Fruit fly (Drosophila melanogaster) whole organism, pupa: ENCODE measurements around the gene CG44325.

ENCODE experiments used
- CG12605 ChIP-seq: fragments of 200-800 bp; sonication (Bioruptor generic); IDR thresholded peaks from 2 replicates; pipeline ENCODE4 v1.3.6; 2022; ENCODE audit warnings: missing biosample characterization, missing genetic modification characterization
- CG13204 ChIP-seq: fragments of 200-800 bp; sonication (Bioruptor generic); optimal IDR thresholded peaks from 2 replicates; lab custom pipeline; 2018; ENCODE audit warnings: missing biosample characterization, mild to moderate bottlenecking, missing genetic modification characterization, moderate library complexity
- CG14655 ChIP-seq: fragments of 200-800 bp; sonication (Bioruptor generic); optimal IDR thresholded peaks from 3 replicates; lab custom pipeline; 2017; ENCODE audit warnings: mild to moderate bottlenecking, missing biosample characterization, missing genetic modification reagents, missing genetic modification characterization
- CG15710 ChIP-seq: fragments of 200-800 bp; sonication (Bioruptor generic); optimal IDR thresholded peaks from 2 replicates; lab custom pipeline; 2018; ENCODE audit warnings: missing biosample characterization, mild to moderate bottlenecking, missing genetic modification characterization, moderate library complexity
- CG32121 ChIP-seq: fragments of 200-800 bp; sonication (Bioruptor generic); IDR thresholded peaks from 2 replicates; pipeline ENCODE4 v1.3.6; 2022; ENCODE audit warnings: missing biosample characterization, missing genetic modification characterization
- CG34367 ChIP-seq: fragments of 200-800 bp; sonication (Bioruptor generic); optimal IDR thresholded peaks from 2 replicates; lab custom pipeline; 2018; ENCODE audit warnings: missing biosample characterization, mild to moderate bottlenecking, missing genetic modification characterization
- CG4496 ChIP-seq: fragments of 200-800 bp; sonication (Bioruptor generic); IDR thresholded peaks from 3 replicates; pipeline ENCODE4 v1.3.6; 2022; ENCODE audit warnings: missing biosample characterization, missing genetic modification characterization
- CG8159 ChIP-seq: fragments of 200-800 bp; sonication (Bioruptor generic); optimal IDR thresholded peaks from 3 replicates; lab custom pipeline; 2018; ENCODE audit warnings: missing biosample characterization, mild to moderate bottlenecking, missing genetic modification characterization, moderate library complexity
- CG8301 ChIP-seq: fragments of 200-800 bp; sonication (Bioruptor generic); optimal IDR thresholded peaks from 2 replicates; lab custom pipeline; 2018; ENCODE audit warnings: missing biosample characterization, mild to moderate bottlenecking, missing genetic modification characterization
- CG9948 ChIP-seq: fragments of 200-800 bp; sonication (Bioruptor generic); optimal IDR thresholded peaks from 2 replicates; lab custom pipeline; 2018; ENCODE audit warnings: missing biosample characterization, mild to moderate bottlenecking, missing genetic modification characterization, moderate library complexity
- D1 ChIP-seq: fragments of 200-800 bp; sonication (Bioruptor generic); optimal IDR thresholded peaks from 2 replicates; lab custom pipeline; 2018; ENCODE audit warnings: missing biosample characterization, mild to moderate bottlenecking, missing genetic modification characterization, moderate library complexity
- EcR ChIP-seq: fragments of 200-800 bp; sonication (Bioruptor generic); optimal IDR thresholded peaks from 3 replicates; lab custom pipeline; 2019; ENCODE audit warnings: missing biosample characterization, missing genetic modification characterization, mild to moderate bottlenecking, moderate library complexity, missing genetic modification reagents
- Ets98B ChIP-seq: fragments of 200-800 bp; sonication (Bioruptor generic); IDR thresholded peaks from 2 replicates; pipeline ENCODE4 v1.3.6; 2022; ENCODE audit warnings: missing biosample characterization, missing genetic modification characterization
- Pif1A ChIP-seq: fragments of 200-800 bp; sonication (Bioruptor generic); optimal IDR thresholded peaks from 3 replicates; lab custom pipeline; 2016; ENCODE audit warnings: missing biosample characterization, missing genetic modification characterization
- Pif1B ChIP-seq: fragments of 200-800 bp; sonication (Bioruptor generic); optimal IDR thresholded peaks from 3 replicates; lab custom pipeline; 2016; ENCODE audit warnings: missing biosample characterization, missing genetic modification characterization
- Snoo ChIP-seq: fragments of 200-800 bp; sonication (Bioruptor generic); optimal IDR thresholded peaks from 3 replicates; lab custom pipeline; 2017; ENCODE audit warnings: missing biosample characterization, mild to moderate bottlenecking, missing genetic modification characterization, inconsistent platforms
- fd96Ca ChIP-seq: fragments of 200-800 bp; sonication (Bioruptor generic); IDR thresholded peaks from 3 replicates; pipeline ENCODE4 v1.3.6; 2022; ENCODE audit warnings: missing biosample characterization, missing genetic modification characterization
- gl ChIP-seq: fragments of 200-800 bp; sonication (Bioruptor generic); optimal IDR thresholded peaks from 2 replicates; lab custom pipeline; 2018; ENCODE audit warnings: missing biosample characterization, mild to moderate bottlenecking, missing genetic modification characterization
- rn ChIP-seq: fragments of 200-800 bp; sonication (Bioruptor generic); IDR thresholded peaks from 2 replicates; pipeline ENCODE4 v1.3.6; 2022; ENCODE audit warnings: missing biosample characterization, missing genetic modification characterization

CG44325 gene

DNA sequence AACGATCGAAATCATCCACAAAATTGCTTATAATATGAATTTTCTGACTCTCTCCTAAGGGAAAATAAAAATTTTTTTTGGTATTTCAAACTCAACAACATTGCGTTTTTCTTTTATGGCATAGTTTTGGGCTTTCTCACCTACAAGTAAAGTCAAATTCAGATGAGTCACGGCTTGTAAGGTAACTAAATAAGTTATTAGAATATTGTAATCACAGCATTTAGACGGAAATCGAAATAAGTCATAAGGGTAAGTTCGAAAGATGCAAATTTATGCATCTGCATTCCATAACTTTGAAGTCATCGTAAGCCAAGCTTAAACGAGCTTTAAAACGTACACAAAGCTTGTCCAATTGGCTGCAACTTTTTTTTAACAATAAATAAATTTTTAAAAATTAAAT is 48.9 kb downstream of the CG44325 start:
- TF ChIP-seq CG32121 (GFP tag; lab: Robert Waterston, UW) (no peak), CG8301 (no peak), CG12605 (GFP tag; lab: Robert Waterston, UW) (no peak), CG9948 (tag; lab: Kevin White, UChicago) (no peak), CG34367 (tag; lab: Kevin White, UChicago) (no peak), CG4496 (no peak), EcR (GFP tag; lab: Kevin White, UChicago) (no peak), Snoo (tag; lab: Kevin White, UChicago) (no peak), fd96Ca (no peak), rn (GFP tag; lab: Robert Waterston, UW) (no peak), Pif1A (GFP tag; lab: Kevin White, UChicago) (no peak), CG15710 (tag; lab: Kevin White, UChicago) (no peak), Ets98B (no peak), Pif1B (GFP tag; lab: Kevin White, UChicago) (no peak), CG14655 (no peak), gl (tag; lab: Kevin White, UChicago) (no peak), D1 (tag; lab: Kevin White, UChicago) (no peak), CG8159 (no peak), CG13204 (GFP tag; lab: Kevin White, UChicago) (no peak)
